Worm (Caenorhabditis elegans) whole organism, early embryonic: ENCODE results near the gene T01G1.4.

Experiments used
- B0310.2 ChIP-seq: sonication (generic microtip); optimal IDR thresholded peaks from 2 replicates; lab custom pipeline; 2016; ENCODE audit warnings: mild to moderate bottlenecking, missing genetic modification characterization, missing compliant biosample characterization
- ama-1 ChIP-seq: fragments of 150-350 bp; optimal IDR thresholded peaks from 2 replicates; lab custom pipeline; 2014
- ceh-13 ChIP-seq: fragments of 200-800 bp; sonication (Bioruptor generic); optimal IDR thresholded peaks from 2 replicates; lab custom pipeline; 2018; ENCODE audit warnings: mild to moderate bottlenecking, missing genetic modification characterization, missing compliant biosample characterization
- ceh-36 ChIP-seq: sonication (generic microtip); optimal IDR thresholded peaks from 2 replicates; lab custom pipeline; 2016; ENCODE audit warnings: missing genetic modification characterization, inconsistent platforms, missing compliant biosample characterization
- ets-7 ChIP-seq: sonication (generic microtip); optimal IDR thresholded peaks from 2 replicates; lab custom pipeline; 2016; ENCODE audit warnings: missing genotype, missing genetic modification characterization, missing compliant biosample characterization
- flt-1 ChIP-seq: fragments of 200-800 bp; sonication (Bioruptor generic); IDR thresholded peaks from 2 replicates; pipeline ENCODE4 v1.3.6; 2022; ENCODE audit warnings: missing genetic modification characterization, missing compliant biosample characterization
- hmbx-1 ChIP-seq: sonication (generic microtip); optimal IDR thresholded peaks from 2 replicates; lab custom pipeline; 2016; ENCODE audit warnings: mild to moderate bottlenecking, missing genetic modification characterization, missing compliant biosample characterization
- hmg-4 ChIP-seq: fragments of 200-800 bp; sonication (Bioruptor generic); optimal IDR thresholded peaks from 2 replicates; lab custom pipeline; 2018; ENCODE audit warnings: mild to moderate bottlenecking, missing genetic modification characterization, missing compliant biosample characterization
- pes-1 ChIP-seq: fragments of 200-800 bp; sonication (Bioruptor generic); IDR thresholded peaks from 2 replicates; pipeline ENCODE4 v1.3.6; 2022; ENCODE audit warnings: missing genetic modification reagents, missing genetic modification characterization, missing compliant biosample characterization
- scrt-1 ChIP-seq: fragments of 200-800 bp; sonication (Bioruptor generic); IDR thresholded peaks from 2 replicates; pipeline ENCODE4 v1.3.6; 2022; ENCODE audit warnings: missing genetic modification characterization, missing compliant biosample characterization
- tbx-11 ChIP-seq: fragments of 200-800 bp; sonication (Bioruptor generic); IDR thresholded peaks from 2 replicates; pipeline ENCODE4 v1.3.6; 2022; ENCODE audit warnings: missing genetic modification characterization, missing compliant biosample characterization
- tbx-37 ChIP-seq: fragments of 200-800 bp; sonication (Bioruptor generic); conservative IDR thresholded peaks from 2 replicates; pipeline ENCODE4 v1.3.6; 2022; ENCODE audit warnings: missing genetic modification reagents, missing genetic modification characterization, missing compliant biosample characterization
- tra-4 ChIP-seq: sonication (generic microtip); optimal IDR thresholded peaks from 2 replicates; lab custom pipeline; 2017; ENCODE audit warnings: missing genetic modification characterization, missing compliant biosample characterization

ce11 chrIV:11340735-11341443, 20.4 kb downstream of the T01G1.4 start:
- no peak for TF ChIP-seq pes-1 (GFP tag; lab: Robert Waterston, UW)
- no peak for TF ChIP-seq ceh-13 (GFP tag; lab: Kevin White, UChicago)
- TF ChIP-seq ama-1 (lab: Kevin White, UChicago): no peak
- no peak for TF ChIP-seq scrt-1
- no peak for TF ChIP-seq ets-7
- TF ChIP-seq tbx-11: no peak
- TF ChIP-seq hmg-4 (GFP tag; lab: Kevin White, UChicago): no peak
- TF ChIP-seq ceh-36: no peak
- no peak for TF ChIP-seq tra-4
- no peak for TF ChIP-seq B0310.2 (tag; lab: Kevin White, UChicago)
- no peak for TF ChIP-seq tbx-37 (GFP tag; lab: Robert Waterston, UW)
- no peak for TF ChIP-seq flt-1 (GFP tag; lab: Robert Waterston, UW)
- TF ChIP-seq hmbx-1 (tag; lab: Kevin White, UChicago): no peak
